Fruit fly (Drosophila melanogaster) whole organism, embryonic: Measurements from ENCODE around the gene CG13949.

ENCODE experiments used
- Doc2 ChIP-seq: fragments of 200-800 bp; sonication (Bioruptor generic); IDR thresholded peaks from 2 replicates; pipeline ENCODE4 v1.3.6; 2022; ENCODE audit warnings: missing biosample characterization, missing genetic modification characterization
- usp ChIP-seq: fragments of >200 bp; optimal IDR thresholded peaks from 2 replicates; lab custom pipeline; 2017; ENCODE audit warnings: missing biosample characterization, missing genetic modification characterization

- TF ChIP-seq usp (GFP tag; lab: Kevin White, UChicago) = no peak
- no peak for TF ChIP-seq Doc2 (GFP tag; lab: Robert Waterston, UW)
These were observed 7.7 kb upstream of the CG13949 start for dm6 chr2L:847189-847987.
